Worm (Caenorhabditis elegans): Measurements from ENCODE around the gene erh-1.

erh-1 gene

DNA sequence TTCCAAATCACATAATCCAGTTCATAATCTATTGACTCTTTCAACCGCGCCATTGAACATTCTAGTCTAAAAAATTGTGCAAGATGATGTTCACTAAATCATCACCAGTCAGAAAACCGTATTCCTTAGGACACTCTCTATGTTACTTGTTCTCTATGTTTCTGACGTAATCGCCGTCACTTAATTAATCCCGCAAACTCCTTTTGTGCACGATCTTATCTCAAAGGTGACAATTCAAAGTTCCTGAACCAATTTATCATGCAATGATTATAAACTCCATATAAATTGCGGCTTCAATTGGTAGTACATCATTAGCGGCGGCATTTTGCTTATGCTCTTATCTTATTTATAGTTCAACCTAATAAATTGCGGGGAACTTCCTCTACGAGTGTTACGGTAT is 16.1 kb downstream of the erh-1 start:
- TF ChIP-seq cog-1 (tag; optimal IDR thresholded peaks at IDR 0.05) (no peak), ref-1 (GFP tag; conservative IDR thresholded peaks at IDR 0.05) (no peak), flt-1 (GFP tag; IDR thresholded peaks at IDR 0.05) (no peak), tab-1 (GFP tag; IDR thresholded peaks at IDR 0.05) (no peak), klf-2 (GFP tag; conservative IDR thresholded peaks at IDR 0.05) (no peak), ztf-29 (GFP tag; IDR thresholded peaks at IDR 0.05) (no peak), ztf-23 (GFP tag; IDR thresholded peaks at IDR 0.05) (no peak), med-1 (GFP tag; optimal IDR thresholded peaks at IDR 0.05; ENCODE audit: insufficient read depth) (no peak), T22C8.4 (GFP tag; IDR thresholded peaks at IDR 0.05) (no peak)

DNA sequence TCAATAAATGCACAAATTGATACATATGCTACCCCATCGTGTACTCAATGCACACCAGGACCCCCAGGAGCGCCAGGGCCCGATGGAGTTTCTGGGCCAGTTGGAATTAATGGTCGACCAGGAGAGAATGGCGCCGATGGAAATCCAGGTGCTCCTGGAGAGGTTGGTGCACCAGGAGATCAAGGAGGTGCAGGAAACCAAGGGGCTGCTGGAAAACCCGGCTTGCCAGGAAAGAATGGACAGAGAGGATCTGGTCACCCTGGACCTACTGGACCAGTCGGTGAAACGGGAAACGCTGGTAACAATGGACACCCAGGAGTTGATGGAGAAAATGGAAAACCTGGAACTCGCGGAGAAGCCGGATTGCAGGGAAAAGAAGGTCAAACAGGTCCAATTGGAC is 17.3 kb downstream of the erh-1 start:
- no peak for TF ChIP-seq cog-1 (tag; optimal IDR thresholded peaks at IDR 0.05)
- no peak for TF ChIP-seq ref-1 (GFP tag; conservative IDR thresholded peaks at IDR 0.05)
- TF ChIP-seq T22C8.4 (GFP tag; IDR thresholded peaks at IDR 0.05): no peak
- TF ChIP-seq tab-1 (GFP tag; IDR thresholded peaks at IDR 0.05): no peak
- no peak for TF ChIP-seq med-1 (GFP tag; optimal IDR thresholded peaks at IDR 0.05; ENCODE audit: insufficient read depth)
- TF ChIP-seq flt-1 (GFP tag; IDR thresholded peaks at IDR 0.05): no peak
- TF ChIP-seq ztf-23 (GFP tag; IDR thresholded peaks at IDR 0.05): no peak
- TF ChIP-seq ztf-29 (GFP tag; IDR thresholded peaks at IDR 0.05): no peak
- TF ChIP-seq klf-2 (GFP tag; conservative IDR thresholded peaks at IDR 0.05): no peak

DNA sequence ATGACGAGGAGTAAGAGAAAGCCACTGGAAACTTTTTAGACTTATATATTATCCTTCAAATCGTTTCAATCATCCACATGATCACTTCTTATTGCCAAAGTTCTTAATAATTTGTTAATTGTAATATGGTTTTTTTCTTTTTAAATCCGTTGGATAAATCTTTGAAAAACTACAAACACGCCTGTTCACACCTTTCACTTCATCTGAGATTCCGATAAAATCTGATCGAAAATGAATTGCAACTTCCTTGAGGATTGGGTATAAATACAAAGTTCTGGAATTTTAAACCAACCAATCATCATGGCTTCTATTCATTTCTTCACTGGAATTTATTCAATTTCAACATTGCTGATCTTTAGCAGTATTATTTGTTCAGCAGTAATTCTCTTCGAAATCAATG is 18.3 kb downstream of the erh-1 start, which contains the start of gene col-152:
Gene col-152, plus strand, starts transcription at position 301 of the 400 bp plus-strand sequence.
- TF ChIP-seq tab-1 (GFP tag; IDR thresholded peaks at IDR 0.05) (no peak), med-1 (GFP tag; optimal IDR thresholded peaks at IDR 0.05; ENCODE audit: insufficient read depth) (no peak), ref-1 (GFP tag; conservative IDR thresholded peaks at IDR 0.05) (no peak), flt-1 (GFP tag; IDR thresholded peaks at IDR 0.05) (no peak), cog-1 (tag; optimal IDR thresholded peaks at IDR 0.05) (no peak), ztf-23 (GFP tag; IDR thresholded peaks at IDR 0.05) (no peak), T22C8.4 (GFP tag; IDR thresholded peaks at IDR 0.05) (no peak), ztf-29 (GFP tag; IDR thresholded peaks at IDR 0.05) (no peak), klf-2 (GFP tag; conservative IDR thresholded peaks at IDR 0.05) (no peak)

DNA sequence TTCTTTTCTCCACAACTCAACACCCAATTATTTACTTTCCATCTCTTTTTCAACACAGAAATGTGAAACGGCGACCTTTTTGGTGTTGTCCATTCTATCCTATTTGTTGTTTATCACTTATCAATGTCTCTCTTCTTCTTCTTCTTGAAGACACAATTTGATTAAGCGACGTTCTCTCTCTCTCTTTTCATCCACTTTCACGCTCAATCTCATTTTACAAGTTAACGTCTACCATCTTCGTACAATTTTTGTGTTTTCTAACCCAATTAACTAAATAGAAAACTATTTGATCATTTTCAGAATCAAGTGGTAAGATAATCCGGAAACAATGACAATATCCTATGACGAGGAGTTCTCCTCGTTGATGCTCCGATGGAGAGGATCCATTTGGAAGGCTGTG is 21.3 kb downstream of the erh-1 start, which contains the start of gene best-14:
Gene best-14, plus strand, starts transcription at position 301 of the 400 bp plus-strand sequence.
- TF ChIP-seq med-1 (GFP tag; optimal IDR thresholded peaks at IDR 0.05; ENCODE audit: insufficient read depth): no peak
- no peak for TF ChIP-seq tab-1 (GFP tag; IDR thresholded peaks at IDR 0.05)
- no peak for TF ChIP-seq klf-2 (GFP tag; conservative IDR thresholded peaks at IDR 0.05)
- TF ChIP-seq ztf-23 (GFP tag; IDR thresholded peaks at IDR 0.05): no peak
- no peak for TF ChIP-seq ref-1 (GFP tag; conservative IDR thresholded peaks at IDR 0.05)
- TF ChIP-seq ztf-29 (GFP tag; IDR thresholded peaks at IDR 0.05): no peak
- TF ChIP-seq cog-1 (tag; optimal IDR thresholded peaks at IDR 0.05): no peak
- TF ChIP-seq T22C8.4 (GFP tag; IDR thresholded peaks at IDR 0.05): no peak
- TF ChIP-seq flt-1 (GFP tag; IDR thresholded peaks at IDR 0.05): no peak

ce11 chrV:10557094-10557493 is 21.8 kb downstream of the erh-1 start:
- TF ChIP-seq med-1 (GFP tag; optimal IDR thresholded peaks at IDR 0.05; ENCODE audit: insufficient read depth) (no peak), ztf-29 (GFP tag; IDR thresholded peaks at IDR 0.05) (no peak), klf-2 (GFP tag; conservative IDR thresholded peaks at IDR 0.05) (no peak), ztf-23 (GFP tag; IDR thresholded peaks at IDR 0.05) (no peak), ref-1 (GFP tag; conservative IDR thresholded peaks at IDR 0.05) (no peak), flt-1 (GFP tag; IDR thresholded peaks at IDR 0.05) (no peak), tab-1 (GFP tag; IDR thresholded peaks at IDR 0.05) (no peak), cog-1 (tag; optimal IDR thresholded peaks at IDR 0.05) (no peak), T22C8.4 (GFP tag; IDR thresholded peaks at IDR 0.05) (no peak)

DNA sequence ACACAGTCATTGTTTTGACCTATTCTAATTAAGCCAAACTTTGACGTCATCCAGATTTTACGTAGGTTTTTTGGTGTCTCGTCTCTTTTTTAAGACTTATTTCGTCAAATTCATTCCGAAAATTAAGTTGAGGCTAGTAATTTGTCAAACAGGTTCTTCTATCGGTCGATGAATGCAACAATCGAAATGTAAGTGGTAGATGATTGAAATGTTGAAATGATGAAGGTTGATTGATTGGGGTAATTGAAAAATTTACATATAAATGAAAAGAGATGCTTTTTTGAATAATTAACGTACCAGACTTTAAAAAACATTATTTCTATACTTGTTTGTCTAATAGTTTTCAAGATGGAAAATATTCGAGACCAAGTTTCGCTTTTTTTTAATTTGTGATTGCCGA is 22.6 kb downstream of the erh-1 start:
- TF ChIP-seq klf-2 (GFP tag; conservative IDR thresholded peaks at IDR 0.05): no peak
- TF ChIP-seq ztf-23 (GFP tag; IDR thresholded peaks at IDR 0.05): no peak
- TF ChIP-seq med-1 (GFP tag; optimal IDR thresholded peaks at IDR 0.05; ENCODE audit: insufficient read depth): no peak
- TF ChIP-seq ztf-29 (GFP tag; IDR thresholded peaks at IDR 0.05): no peak
- TF ChIP-seq T22C8.4 (GFP tag; IDR thresholded peaks at IDR 0.05): no peak
- TF ChIP-seq cog-1 (tag; optimal IDR thresholded peaks at IDR 0.05): no peak

ce11 chrV:10555239-10555638 is 23.7 kb downstream of the erh-1 start, which contains the start of gene F32G8.3:
Gene F32G8.3 (minus strand): TSS chrV:10555339.
- TF ChIP-seq cog-1 (tag; optimal IDR thresholded peaks at IDR 0.05) (no peak), ztf-29 (GFP tag; IDR thresholded peaks at IDR 0.05) (no peak), T22C8.4 (GFP tag; IDR thresholded peaks at IDR 0.05) (no peak), flt-1 (GFP tag; IDR thresholded peaks at IDR 0.05) (no peak), ztf-23 (GFP tag; IDR thresholded peaks at IDR 0.05) (no peak), tab-1 (GFP tag; IDR thresholded peaks at IDR 0.05) (no peak), klf-2 (GFP tag; conservative IDR thresholded peaks at IDR 0.05) (no peak), med-1 (GFP tag; optimal IDR thresholded peaks at IDR 0.05; ENCODE audit: insufficient read depth) (no peak), ref-1 (GFP tag; conservative IDR thresholded peaks at IDR 0.05) (no peak)

- TF ChIP-seq T22C8.4 (GFP tag; IDR thresholded peaks at IDR 0.05) (no peak), cog-1 (tag; optimal IDR thresholded peaks at IDR 0.05) (no peak), med-1 (GFP tag; optimal IDR thresholded peaks at IDR 0.05; ENCODE audit: insufficient read depth) (no peak), ztf-29 (GFP tag; IDR thresholded peaks at IDR 0.05) (no peak), flt-1 (GFP tag; IDR thresholded peaks at IDR 0.05) (no peak), ztf-23 (GFP tag; IDR thresholded peaks at IDR 0.05) (no peak), ref-1 (GFP tag; conservative IDR thresholded peaks at IDR 0.05) (no peak), klf-2 (GFP tag; conservative IDR thresholded peaks at IDR 0.05) (no peak), tab-1 (GFP tag; IDR thresholded peaks at IDR 0.05) (no peak)
These were observed 29.2 kb downstream of the erh-1 start, which contains the start of gene F32G8.2 for ce11 chrV:10549717-10550116. Gene F32G8.2 (plus strand): TSS chrV:10550017.

- TF ChIP-seq T22C8.4 (GFP tag; IDR thresholded peaks at IDR 0.05): no peak
- no peak for TF ChIP-seq ztf-29 (GFP tag; IDR thresholded peaks at IDR 0.05)
- TF ChIP-seq med-1 (GFP tag; optimal IDR thresholded peaks at IDR 0.05; ENCODE audit: insufficient read depth): no peak
- TF ChIP-seq tab-1 (GFP tag; IDR thresholded peaks at IDR 0.05): no peak
- TF ChIP-seq cog-1 (tag; optimal IDR thresholded peaks at IDR 0.05): no peak
- TF ChIP-seq flt-1 (GFP tag; IDR thresholded peaks at IDR 0.05): no peak
- TF ChIP-seq ztf-23 (GFP tag; IDR thresholded peaks at IDR 0.05): no peak
- no peak for TF ChIP-seq klf-2 (GFP tag; conservative IDR thresholded peaks at IDR 0.05)
These were observed 30.0 kb downstream of the erh-1 start, which contains the start of gene srd-34 for ce11 chrV:10548981-10549380. Gene srd-34 (minus strand): TSS chrV:10549081.

Measured in whole organism, midembryonic.